Worm (Caenorhabditis elegans) whole organism, L1 larva: ENCODE measurements around the gene alh-3.

Experiments
- C04F5.9 ChIP-seq: sonication (generic microtip); optimal IDR thresholded peaks from 2 replicates; lab custom pipeline; 2016; ENCODE audit warnings: missing genetic modification characterization, missing compliant biosample characterization
- aly-2 ChIP-seq: fragments of 150-350 bp; optimal IDR thresholded peaks from 2 replicates; lab custom pipeline; 2014; ENCODE audit warnings: missing biosample characterization, missing genetic modification characterization
- ama-1 ChIP-seq: fragments of 150-350 bp; optimal IDR thresholded peaks from 2 replicates; lab custom pipeline; 2014
- blmp-1 ChIP-seq: fragments of 150-350 bp; optimal IDR thresholded peaks from 2 replicates; lab custom pipeline; 2014; ENCODE audit warnings: missing biosample characterization, missing genetic modification characterization
- ceh-63 ChIP-seq: fragments of 200-800 bp; sonication (Bioruptor generic); optimal IDR thresholded peaks from 2 replicates; lab custom pipeline; 2018; ENCODE audit warnings: mild to moderate bottlenecking, missing genetic modification characterization, missing compliant biosample characterization
- ceh-8 ChIP-seq: fragments of 200-800 bp; sonication (Bioruptor generic); optimal IDR thresholded peaks from 2 replicates; lab custom pipeline; 2018; ENCODE audit warnings: mild to moderate bottlenecking, missing genetic modification characterization, moderate library complexity, missing compliant biosample characterization
- ceh-82 ChIP-seq, 3 experiments: fragments of 150-350 bp in 1 of 3; sonication (generic microtip) in 2 of 3; optimal IDR thresholded peaks; 2 replicates each; lab custom pipeline; 2014 to 2017; ENCODE audit warnings: missing biosample characterization in 3 of 3, missing genetic modification characterization in 3 of 3
- ceh-90 ChIP-seq: sonication (generic microtip); optimal IDR thresholded peaks from 2 replicates; lab custom pipeline; 2016; ENCODE audit warnings: missing genetic modification characterization, missing compliant biosample characterization
- ces-1 ChIP-seq: fragments of 150-350 bp; optimal IDR thresholded peaks from 2 replicates; lab custom pipeline; 2014; ENCODE audit warnings: missing biosample characterization, missing genetic modification reagents, missing genetic modification characterization
- efl-1 ChIP-seq, 4 experiments: fragments of 150-350 bp; optimal IDR thresholded peaks in 3 of 4; peaks in 1 of 4; 1 replicate in 1 of 4; 2 replicates in 3 of 4; lab custom pipeline; 2014; ENCODE audit warnings: missing biosample characterization in 2 of 4, missing genetic modification characterization in 2 of 4, missing genetic modification reagents in 2 of 4
- egl-27 ChIP-seq, 2 experiments: fragments of 150-350 bp in 1 of 2; sonication (generic microtip); optimal IDR thresholded peaks; 3 replicates each; lab custom pipeline; 2017 to 2018; ENCODE audit warnings: missing biosample characterization in 2 of 2, missing genetic modification characterization in 2 of 2, missing genetic modification reagents in 2 of 2
- elt-3 ChIP-seq, 6 experiments: fragments of 150-350 bp in 1 of 6; sonication (generic microtip); optimal IDR thresholded peaks; 2 replicates each; lab custom pipeline; 2017 to 2018; ENCODE audit warnings: missing biosample characterization in 6 of 6, missing genetic modification characterization in 6 of 6, inconsistent platforms in 1 of 6
- fkh-4 ChIP-seq: sonication (generic microtip); optimal IDR thresholded peaks from 2 replicates; lab custom pipeline; 2016; ENCODE audit warnings: missing compliant biosample characterization, missing genetic modification characterization, borderline replicate concordance
- fos-1 ChIP-seq: fragments of 150-350 bp; optimal IDR thresholded peaks from 2 replicates; lab custom pipeline; 2014; ENCODE audit warnings: missing biosample characterization, missing genetic modification characterization
- hlh-17 ChIP-seq: fragments of 200-800 bp; sonication (Bioruptor generic); optimal IDR thresholded peaks from 2 replicates; lab custom pipeline; 2018; ENCODE audit warnings: missing genetic modification characterization, mild to moderate bottlenecking, missing compliant biosample characterization, moderate library complexity, borderline replicate concordance
- isw-1 ChIP-seq: fragments of 200-800 bp; sonication (Bioruptor generic); IDR thresholded peaks from 2 replicates; pipeline ENCODE4 v1.3.6; 2022; ENCODE audit warnings: missing genetic modification characterization, missing compliant biosample characterization
- lin-13 ChIP-seq: fragments of 150-350 bp; optimal IDR thresholded peaks from 2 replicates; lab custom pipeline; 2014; ENCODE audit warnings: missing biosample characterization, missing genetic modification reagents, missing genetic modification characterization
- lin-35 ChIP-seq, 2 experiments: fragments of 150-350 bp; optimal IDR thresholded peaks; 2 replicates each; lab custom pipeline; 2014; ENCODE audit warnings: missing biosample characterization in 2 of 2, missing genetic modification characterization in 2 of 2, missing genetic modification reagents in 2 of 2
- mdl-1 ChIP-seq, 2 experiments: fragments of 150-350 bp; optimal IDR thresholded peaks; 2 replicates each; lab custom pipeline; 2014 to 2017; ENCODE audit warnings: missing biosample characterization in 2 of 2, missing genetic modification characterization in 2 of 2, inconsistent platforms in 1 of 2
- mep-1 ChIP-seq: fragments of 150-350 bp; optimal IDR thresholded peaks from 2 replicates; lab custom pipeline; 2014; ENCODE audit warnings: missing biosample characterization, missing genetic modification characterization
- nhr-11 ChIP-seq: fragments of 150-350 bp; optimal IDR thresholded peaks from 2 replicates; lab custom pipeline; 2014; ENCODE audit warnings: missing biosample characterization, missing genetic modification characterization
- nhr-28 ChIP-seq: fragments of 150-350 bp; optimal IDR thresholded peaks from 2 replicates; lab custom pipeline; 2014; ENCODE audit warnings: missing biosample characterization, missing genetic modification characterization
- nhr-71 ChIP-seq: sonication (generic microtip); optimal IDR thresholded peaks from 2 replicates; lab custom pipeline; 2016; ENCODE audit warnings: mild to moderate bottlenecking, missing genetic modification characterization, moderate library complexity, missing compliant biosample characterization
- nhr-77 ChIP-seq: fragments of 150-350 bp; optimal IDR thresholded peaks from 2 replicates; lab custom pipeline; 2014; ENCODE audit warnings: missing biosample characterization, missing genetic modification characterization
- nhr-90 ChIP-seq: sonication (generic microtip); optimal IDR thresholded peaks from 2 replicates; lab custom pipeline; 2016; ENCODE audit warnings: mild to moderate bottlenecking, missing genetic modification characterization, missing compliant biosample characterization; ENCODE audit not compliant: poor library complexity
- pag-3 ChIP-seq: sonication (generic microtip); optimal IDR thresholded peaks from 2 replicates; lab custom pipeline; 2017; ENCODE audit warnings: missing genetic modification characterization, mild to moderate bottlenecking, missing compliant biosample characterization, antibody characterized with exemption, borderline replicate concordance; ENCODE audit not compliant: insufficient read depth
- pax-3 ChIP-seq: fragments of 200-800 bp; sonication (Bioruptor generic); optimal IDR thresholded peaks from 2 replicates; lab custom pipeline; 2018; ENCODE audit warnings: mild to moderate bottlenecking, missing genetic modification characterization, moderate library complexity, missing compliant biosample characterization
- sup-37 ChIP-seq: fragments of 200-800 bp; sonication (Bioruptor generic); optimal IDR thresholded peaks from 2 replicates; lab custom pipeline; 2018; ENCODE audit warnings: mild to moderate bottlenecking, missing genetic modification characterization, missing compliant biosample characterization
- tbx-2 ChIP-seq: sonication (generic microtip); optimal IDR thresholded peaks from 2 replicates; lab custom pipeline; 2016; ENCODE audit warnings: missing genetic modification characterization, missing compliant biosample characterization
- tlp-1 ChIP-seq: fragments of 150-350 bp; optimal IDR thresholded peaks from 2 replicates; lab custom pipeline; 2014; ENCODE audit warnings: missing biosample characterization, missing genetic modification characterization
- unc-130 ChIP-seq: fragments of 150-350 bp; optimal IDR thresholded peaks from 2 replicates; lab custom pipeline; 2017; ENCODE audit warnings: missing biosample characterization, missing genetic modification characterization, inconsistent platforms
- unc-62 ChIP-seq: fragments of 150-350 bp; optimal IDR thresholded peaks from 2 replicates; lab custom pipeline; 2014; ENCODE audit warnings: missing biosample characterization, missing genetic modification reagents, missing genetic modification characterization
- vab-15 ChIP-seq: sonication (generic microtip); optimal IDR thresholded peaks from 2 replicates; lab custom pipeline; 2017; ENCODE audit warnings: missing genotype, mild to moderate bottlenecking, missing genetic modification characterization, missing compliant biosample characterization
- xbp-1 ChIP-seq: sonication (generic microtip); optimal IDR thresholded peaks from 2 replicates; lab custom pipeline; 2016; ENCODE audit warnings: missing genetic modification characterization, missing compliant biosample characterization

alh-3 gene

ce11 chrIV:11048871-11049270, 26.5 kb downstream of the alh-3 start, which contains the start of gene F36H1.11:
TSS of gene F36H1.11 (plus strand) at chrIV:11049171.
- TF ChIP-seq nhr-90 (no peak), pax-3 (tag; lab: Kevin White, UChicago) (no peak), ceh-8 (GFP tag; lab: Kevin White, UChicago) (no peak), blmp-1 (tag; lab: Kevin White, UChicago) (no peak), aly-2 (tag; lab: Kevin White, UChicago) (no peak), ceh-90 (tag; lab: Kevin White, UChicago) (no peak), C04F5.9 (tag; lab: Kevin White, UChicago) (no peak), efl-1 (optimal IDR thresholded peaks at IDR 0.05; lab: Kevin White, UChicago) (no peak), efl-1 (GFP tag; optimal IDR thresholded peaks at IDR 0.05 in 1 of 2; lab: Kevin White, UChicago) (no peak), mdl-1 (tag; optimal IDR thresholded peaks at IDR 0.05; lab: Kevin White, UChicago) (no peak), hlh-17 (GFP tag; lab: Kevin White, UChicago) (no peak), tbx-2 (tag; lab: Kevin White, UChicago) (no peak), fos-1 (tag; lab: Kevin White, UChicago) (no peak), unc-62 (GFP tag; lab: Kevin White, UChicago) (no peak), ceh-63 (GFP tag; lab: Kevin White, UChicago) (no peak)

- TF ChIP-seq ces-1 (no peak), blmp-1 (tag; lab: Kevin White, UChicago) (no peak), nhr-28 (tag; lab: Kevin White, UChicago) (no peak), efl-1 (optimal IDR thresholded peaks at IDR 0.05; lab: Kevin White, UChicago) (no peak), efl-1 (GFP tag; optimal IDR thresholded peaks at IDR 0.05 in 1 of 2; lab: Kevin White, UChicago) (no peak), unc-130 (tag; lab: Kevin White, UChicago) (no peak), egl-27 (tag; optimal IDR thresholded peaks at IDR 0.05; lab: Kevin White, UChicago) (no peak), tlp-1 (tag; lab: Kevin White, UChicago) (no peak), ceh-63 (GFP tag; lab: Kevin White, UChicago) (no peak), sup-37 (GFP tag; lab: Kevin White, UChicago) (no peak), lin-35 (GFP tag; optimal IDR thresholded peaks at IDR 0.05; lab: Kevin White, UChicago) (no peak), nhr-11 (no peak), nhr-71 (tag; lab: Kevin White, UChicago) (no peak), nhr-77 (tag; lab: Kevin White, UChicago) (no peak), pag-3 (tag; lab: Kevin White, UChicago) (no peak), xbp-1 (no peak), mep-1 (tag; lab: Kevin White, UChicago) (no peak)
These were observed 27.4 kb downstream of the alh-3 start, which contains the start of gene F36H1.3 for ce11 chrIV:11049806-11050205. TSS of gene F36H1.3 (plus strand) at chrIV:11050128.

- no peak for TF ChIP-seq unc-130 (tag; lab: Kevin White, UChicago)
- no peak for TF ChIP-seq ama-1 (lab: Kevin White, UChicago)
- TF ChIP-seq ceh-82 (tag; optimal IDR thresholded peaks at IDR 0.05; lab: Kevin White, UChicago): no peak
- no peak for TF ChIP-seq lin-13
These were observed 29.6 kb downstream of the alh-3 start for ce11 chrIV:11051963-11052362.

ce11 chrIV:11053652-11054317, 31.4 kb downstream of the alh-3 start, which contains the start of the genes F36H1.12 and lin-3:
TSS of gene F36H1.12 (minus strand) at chrIV:11053702.
TSS of gene lin-3 (plus strand) at chrIV:11054308.
- TF ChIP-seq ceh-8 (GFP tag; lab: Kevin White, UChicago): no peak
- TF ChIP-seq fkh-4: no peak
- no peak for TF ChIP-seq isw-1 (GFP tag; lab: Robert Waterston, UW)
- TF ChIP-seq vab-15: no peak
- no peak for TF ChIP-seq elt-3 (tag; optimal IDR thresholded peaks at IDR 0.05; lab: Kevin White, UChicago)
- TF ChIP-seq, all 84 proteins: peak for 0
